Worm (Caenorhabditis elegans) whole organism, L3 larva: ENCODE data around the gene dhs-27.

ENCODE experiments used
- ZK546.5 ChIP-seq: sonication (generic microtip); optimal IDR thresholded peaks from 2 replicates; lab custom pipeline; 2017; ENCODE audit warnings: missing biosample characterization, missing genetic modification characterization
- ama-1 ChIP-seq: fragments of 150-350 bp; optimal IDR thresholded peaks from 2 replicates; lab custom pipeline; 2018
- elt-3 ChIP-seq, 3 experiments: fragments of 150-350 bp in 1 of 3; sonication (generic microtip) in 2 of 3; optimal IDR thresholded peaks; 2 replicates in 2 of 3; 4 replicates in 1 of 3; lab custom pipeline; 2014 to 2017; ENCODE audit warnings: missing biosample characterization in 3 of 3, missing genetic modification characterization in 3 of 3
- nfya-1 ChIP-seq: sonication (generic microtip); optimal IDR thresholded peaks from 2 replicates; lab custom pipeline; 2017; ENCODE audit warnings: missing genetic modification characterization, mild to moderate bottlenecking, missing compliant biosample characterization, antibody characterized with exemption, moderate library complexity; ENCODE audit not compliant: insufficient read depth
- nhr-11 ChIP-seq: fragments of 150-350 bp; optimal IDR thresholded peaks from 2 replicates; lab custom pipeline; 2014; ENCODE audit warnings: missing biosample characterization, missing genetic modification characterization
- nhr-67 ChIP-seq: fragments of 150-350 bp; optimal IDR thresholded peaks from 2 replicates; lab custom pipeline; 2014; ENCODE audit warnings: missing biosample characterization, missing genetic modification characterization
- pha-4 ChIP-seq: fragments of 150-350 bp; optimal IDR thresholded peaks from 2 replicates; lab custom pipeline; 2014; ENCODE audit warnings: missing biosample characterization, missing genetic modification reagents, missing genetic modification characterization
- snpc-4 ChIP-seq: fragments of 150-350 bp; optimal IDR thresholded peaks from 2 replicates; lab custom pipeline; 2014; ENCODE audit warnings: missing biosample characterization, missing genetic modification characterization
- tbx-2 ChIP-seq: sonication (generic microtip); optimal IDR thresholded peaks from 2 replicates; lab custom pipeline; 2016; ENCODE audit warnings: mild to moderate bottlenecking, missing genetic modification characterization, missing compliant biosample characterization
- unc-62 ChIP-seq: fragments of 150-350 bp; sonication (generic microtip); optimal IDR thresholded peaks from 4 replicates; lab custom pipeline; 2014; ENCODE audit warnings: missing biosample characterization, missing genetic modification reagents, missing genetic modification characterization

DNA sequence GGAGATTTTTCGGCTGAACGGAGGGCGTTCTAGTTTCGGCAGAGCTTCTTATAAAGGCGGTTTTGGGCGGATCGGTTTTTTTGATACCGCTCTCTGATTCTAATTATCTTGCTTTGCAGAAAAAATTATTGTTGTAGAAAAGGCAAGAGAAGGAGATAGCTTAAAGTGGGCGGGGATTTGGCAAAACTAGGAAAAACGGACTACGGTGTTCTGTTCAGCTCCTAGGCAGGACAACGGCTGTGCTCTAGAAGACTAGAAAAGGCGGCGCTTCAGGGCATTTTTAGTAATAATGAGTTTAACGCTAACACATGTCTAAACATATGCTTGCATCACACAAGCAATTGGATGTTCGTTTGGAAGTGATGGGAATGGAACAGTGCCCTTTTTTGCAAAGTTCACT lies 4.6 kb upstream of the dhs-27 start, which contains the start of gene C04F6.7:
- TF ChIP-seq elt-3 (tag; optimal IDR thresholded peaks at IDR 0.05; lab: Kevin White, UChicago) (no peak), pha-4 (tag; lab: Kevin White, UChicago) (no peak), ZK546.5 (tag; lab: Kevin White, UChicago) (no peak), unc-62 (GFP tag; lab: Kevin White, UChicago) (no peak), nhr-67 (no peak), ama-1 (lab: Kevin White, UChicago) (no peak), nhr-11 (tag; lab: Kevin White, UChicago) (no peak), snpc-4 (tag; lab: Kevin White, UChicago) (no peak), tbx-2 (no peak), nfya-1 (tag; lab: Kevin White, UChicago) (no peak)
